Fruit fly (Drosophila melanogaster) whole organism, prepupa: ENCODE results near the gene Ssdp.

Source experiments
- Blimp-1 ChIP-seq: fragments of 200-800 bp; sonication (Bioruptor generic); optimal IDR thresholded peaks from 3 replicates; lab custom pipeline; 2017; ENCODE audit warnings: missing biosample characterization, missing genetic modification characterization, mild to moderate bottlenecking, moderate library complexity, missing genetic modification reagents
- CG10631 ChIP-seq: fragments of 200-800 bp; sonication (Bioruptor generic); optimal IDR thresholded peaks from 2 replicates; lab custom pipeline; 2016; ENCODE audit warnings: missing biosample characterization, missing genetic modification characterization
- CG10669 ChIP-seq: fragments of 200-800 bp; sonication (Bioruptor generic); optimal IDR thresholded peaks from 3 replicates; lab custom pipeline; 2018; ENCODE audit warnings: missing biosample characterization, mild to moderate bottlenecking, missing genetic modification characterization, moderate library complexity
- CG11294 ChIP-seq: fragments of 200-800 bp; sonication (Bioruptor generic); IDR thresholded peaks from 2 replicates; pipeline ENCODE4 v1.3.6; 2022; ENCODE audit warnings: missing biosample characterization, missing genetic modification characterization
- CG11762 ChIP-seq: fragments of 200-800 bp; sonication (Bioruptor generic); optimal IDR thresholded peaks from 3 replicates; lab custom pipeline; 2016; ENCODE audit warnings: missing biosample characterization, missing genetic modification characterization; ENCODE audit not compliant: insufficient read depth
- CG11902 ChIP-seq: fragments of 200-800 bp; sonication (Bioruptor generic); optimal IDR thresholded peaks from 3 replicates; lab custom pipeline; 2016; ENCODE audit warnings: missing biosample characterization, missing genetic modification characterization
- CG15336 ChIP-seq: fragments of 200-800 bp; sonication (Bioruptor generic); IDR thresholded peaks from 2 replicates; pipeline ENCODE4 v1.3.6; 2022; ENCODE audit warnings: missing biosample characterization, missing genetic modification characterization
- CG1621 ChIP-seq: fragments of 200-800 bp; sonication (Bioruptor generic); optimal IDR thresholded peaks from 3 replicates; lab custom pipeline; 2018; ENCODE audit warnings: missing biosample characterization, mild to moderate bottlenecking, missing genetic modification characterization
- CG16779 ChIP-seq: fragments of 200-800 bp; sonication (Bioruptor generic); optimal IDR thresholded peaks from 3 replicates; lab custom pipeline; 2017; ENCODE audit warnings: missing biosample characterization, mild to moderate bottlenecking, missing genetic modification characterization
- CG3032 ChIP-seq: fragments of 200-800 bp; optimal IDR thresholded peaks from 2 replicates; lab custom pipeline; 2019; ENCODE audit warnings: missing biosample characterization, mild to moderate bottlenecking, missing genetic modification characterization, moderate library complexity
- CG31627 ChIP-seq: fragments of 200-800 bp; sonication (Bioruptor generic); optimal IDR thresholded peaks from 3 replicates; lab custom pipeline; 2016; ENCODE audit warnings: missing biosample characterization, missing genetic modification characterization
- CG32006 ChIP-seq: fragments of 200-800 bp; sonication (Bioruptor generic); optimal IDR thresholded peaks from 3 replicates; lab custom pipeline; 2017; ENCODE audit warnings: missing biosample characterization, mild to moderate bottlenecking, missing genetic modification characterization
- CG34406 ChIP-seq: fragments of 200-800 bp; sonication (Bioruptor generic); optimal IDR thresholded peaks from 3 replicates; lab custom pipeline; 2016; ENCODE audit warnings: missing biosample characterization, missing genetic modification characterization
- CG3919 ChIP-seq: fragments of 200-800 bp; sonication (Bioruptor generic); optimal IDR thresholded peaks from 3 replicates; lab custom pipeline; 2016; ENCODE audit warnings: missing biosample characterization, missing genetic modification characterization
- CG4318 ChIP-seq: fragments of 200-800 bp; sonication (Bioruptor generic); optimal IDR thresholded peaks from 3 replicates; lab custom pipeline; 2017; ENCODE audit warnings: missing biosample characterization, mild to moderate bottlenecking, missing genetic modification characterization
- CG6163 ChIP-seq: fragments of 200-800 bp; sonication (Bioruptor generic); IDR thresholded peaks from 3 replicates; pipeline ENCODE4 v1.3.6; 2022; ENCODE audit warnings: missing biosample characterization, missing genetic modification characterization
- CG6276 ChIP-seq: fragments of 200-800 bp; sonication (Bioruptor generic); optimal IDR thresholded peaks from 2 replicates; lab custom pipeline; 2017; ENCODE audit warnings: missing biosample characterization, mild to moderate bottlenecking, missing genetic modification characterization
- CG6792 ChIP-seq: fragments of 200-800 bp; sonication (Bioruptor generic); optimal IDR thresholded peaks from 3 replicates; lab custom pipeline; 2016; ENCODE audit warnings: missing biosample characterization, missing genetic modification characterization
- CG6808 ChIP-seq: fragments of 200-800 bp; sonication (Bioruptor generic); optimal IDR thresholded peaks from 3 replicates; lab custom pipeline; 2017; ENCODE audit warnings: missing biosample characterization, missing genetic modification characterization, mild to moderate bottlenecking, moderate library complexity, missing genetic modification reagents
- CG6854 ChIP-seq: fragments of 200-800 bp; sonication (Bioruptor generic); optimal IDR thresholded peaks from 2 replicates; lab custom pipeline; 2017; ENCODE audit warnings: missing biosample characterization, mild to moderate bottlenecking, missing genetic modification characterization
- CG7368 ChIP-seq: fragments of 200-800 bp; sonication (Bioruptor generic); optimal IDR thresholded peaks from 3 replicates; lab custom pipeline; 2016; ENCODE audit warnings: missing biosample characterization, missing genetic modification characterization
- CG8319 ChIP-seq: fragments of 200-800 bp; sonication (Bioruptor generic); optimal IDR thresholded peaks from 3 replicates; lab custom pipeline; 2016; ENCODE audit warnings: missing biosample characterization, missing genetic modification characterization
- CG9139 ChIP-seq: fragments of 200-800 bp; sonication (Bioruptor generic); optimal IDR thresholded peaks from 3 replicates; lab custom pipeline; 2017; ENCODE audit warnings: missing biosample characterization, mild to moderate bottlenecking, missing genetic modification characterization
- Eip75B ChIP-seq: fragments of 200-800 bp; sonication (Bioruptor generic); optimal IDR thresholded peaks from 3 replicates; lab custom pipeline; 2016; ENCODE audit warnings: missing biosample characterization, missing genetic modification characterization
- Eip93F ChIP-seq: fragments of 200-800 bp; sonication (Bioruptor generic); optimal IDR thresholded peaks from 2 replicates; lab custom pipeline; 2016; ENCODE audit warnings: missing biosample characterization, mild to moderate bottlenecking, missing genetic modification characterization
- Ets21C ChIP-seq: fragments of 200-800 bp; sonication (Bioruptor generic); optimal IDR thresholded peaks from 3 replicates; lab custom pipeline; 2016; ENCODE audit warnings: missing biosample characterization, missing genetic modification characterization
- Ets96B ChIP-seq: fragments of 200-800 bp; optimal IDR thresholded peaks from 2 replicates; lab custom pipeline; 2019; ENCODE audit warnings: missing biosample characterization, mild to moderate bottlenecking, missing genetic modification characterization, moderate library complexity
- Gug ChIP-seq: fragments of 200-800 bp; sonication (Bioruptor generic); IDR thresholded peaks from 2 replicates; pipeline ENCODE4 v1.3.6; 2022; ENCODE audit warnings: missing biosample characterization, missing genetic modification characterization
- Hr38 ChIP-seq: sonication (Bioruptor generic); optimal IDR thresholded peaks from 2 replicates; lab custom pipeline; 2016; ENCODE audit warnings: missing biosample characterization, missing genetic modification characterization
- Hr39 ChIP-seq: fragments of 200-800 bp; sonication (Bioruptor generic); optimal IDR thresholded peaks from 2 replicates; lab custom pipeline; 2016; ENCODE audit warnings: missing biosample characterization, missing genetic modification characterization
- Lpt ChIP-seq: fragments of 200-800 bp; sonication (Bioruptor generic); optimal IDR thresholded peaks from 3 replicates; lab custom pipeline; 2016; ENCODE audit warnings: missing biosample characterization, missing genetic modification characterization
- Met ChIP-seq: fragments of 200-800 bp; sonication (Bioruptor generic); optimal IDR thresholded peaks from 3 replicates; lab custom pipeline; 2016; ENCODE audit warnings: missing biosample characterization, missing genetic modification characterization
- OdsH ChIP-seq: fragments of 200-800 bp; sonication (Bioruptor generic); optimal IDR thresholded peaks from 3 replicates; lab custom pipeline; 2016; ENCODE audit warnings: missing biosample characterization, missing genetic modification characterization
- Smox ChIP-seq: fragments of 200-800 bp; sonication (Bioruptor generic); optimal IDR thresholded peaks from 3 replicates; lab custom pipeline; 2016; ENCODE audit warnings: missing biosample characterization, missing genetic modification characterization
- Sox102F ChIP-seq: fragments of 200-800 bp; sonication (Bioruptor generic); optimal IDR thresholded peaks from 2 replicates; lab custom pipeline; 2016; ENCODE audit warnings: missing biosample characterization, mild to moderate bottlenecking, missing genetic modification characterization
- Sox14 ChIP-seq: fragments of 200-800 bp; sonication (Bioruptor generic); optimal IDR thresholded peaks from 3 replicates; lab custom pipeline; 2016; ENCODE audit warnings: missing biosample characterization, missing genetic modification characterization
- achi ChIP-seq: fragments of 200-800 bp; sonication (Bioruptor generic); optimal IDR thresholded peaks from 3 replicates; lab custom pipeline; 2016; ENCODE audit warnings: missing biosample characterization, missing genetic modification characterization
- acj6 ChIP-seq: fragments of 200-800 bp; sonication (Bioruptor generic); optimal IDR thresholded peaks from 3 replicates; lab custom pipeline; 2016; ENCODE audit warnings: missing biosample characterization, missing genetic modification characterization
- cyc ChIP-seq: fragments of 200-800 bp; sonication (Bioruptor generic); optimal IDR thresholded peaks from 3 replicates; lab custom pipeline; 2016; ENCODE audit warnings: missing biosample characterization, missing genetic modification characterization
- dac ChIP-seq: fragments of 200-800 bp; sonication (Bioruptor generic); optimal IDR thresholded peaks from 2 replicates; lab custom pipeline; 2017; ENCODE audit warnings: missing biosample characterization, mild to moderate bottlenecking, missing genetic modification characterization
- dsx ChIP-seq: fragments of 200-800 bp; optimal IDR thresholded peaks from 3 replicates; lab custom pipeline; 2019; ENCODE audit warnings: missing biosample characterization, mild to moderate bottlenecking, missing genetic modification characterization, moderate library complexity; ENCODE audit not compliant: poor library complexity, severe bottlenecking
- lz ChIP-seq: fragments of 200-800 bp; sonication (Bioruptor generic); optimal IDR thresholded peaks from 3 replicates; lab custom pipeline; 2016; ENCODE audit warnings: missing biosample characterization, missing genetic modification characterization
- pdm3 ChIP-seq: fragments of 200-800 bp; sonication (Bioruptor generic); optimal IDR thresholded peaks from 3 replicates; lab custom pipeline; 2016; ENCODE audit warnings: missing biosample characterization, missing genetic modification characterization
- salr ChIP-seq, 2 experiments: fragments of 200-800 bp; sonication (Bioruptor generic); optimal IDR thresholded peaks; 3 replicates each; lab custom pipeline; 2016 to 2018; ENCODE audit warnings: missing biosample characterization in 2 of 2, missing genetic modification characterization in 2 of 2, mild to moderate bottlenecking in 1 of 2
- spab ChIP-seq: fragments of 200-800 bp; sonication (Bioruptor generic); optimal IDR thresholded peaks from 2 replicates; lab custom pipeline; 2017; ENCODE audit warnings: missing biosample characterization, mild to moderate bottlenecking, missing genetic modification characterization, missing genetic modification reagents
- ss ChIP-seq, 2 experiments: fragments of 200-800 bp; sonication (Bioruptor generic); optimal IDR thresholded peaks; 2 replicates in 1 of 2; 3 replicates in 1 of 2; lab custom pipeline; 2017 to 2018; ENCODE audit warnings: mild to moderate bottlenecking in 2 of 2, missing biosample characterization in 2 of 2, missing genetic modification characterization in 2 of 2, moderate library complexity in 1 of 2
- svp ChIP-seq: fragments of 200-800 bp; sonication (Bioruptor generic); peaks from one replicate; lab custom pipeline; 2016; ENCODE audit warnings: missing biosample characterization, missing genetic modification characterization
- topi ChIP-seq: fragments of 200-800 bp; sonication (Bioruptor generic); optimal IDR thresholded peaks from 3 replicates; lab custom pipeline; 2016; ENCODE audit warnings: missing biosample characterization, missing genetic modification characterization
- vri ChIP-seq: fragments of 200-800 bp; sonication (Bioruptor generic); optimal IDR thresholded peaks from 3 replicates; lab custom pipeline; 2016; ENCODE audit warnings: missing biosample characterization, mild to moderate bottlenecking, missing genetic modification characterization

Ssdp gene

DNA sequence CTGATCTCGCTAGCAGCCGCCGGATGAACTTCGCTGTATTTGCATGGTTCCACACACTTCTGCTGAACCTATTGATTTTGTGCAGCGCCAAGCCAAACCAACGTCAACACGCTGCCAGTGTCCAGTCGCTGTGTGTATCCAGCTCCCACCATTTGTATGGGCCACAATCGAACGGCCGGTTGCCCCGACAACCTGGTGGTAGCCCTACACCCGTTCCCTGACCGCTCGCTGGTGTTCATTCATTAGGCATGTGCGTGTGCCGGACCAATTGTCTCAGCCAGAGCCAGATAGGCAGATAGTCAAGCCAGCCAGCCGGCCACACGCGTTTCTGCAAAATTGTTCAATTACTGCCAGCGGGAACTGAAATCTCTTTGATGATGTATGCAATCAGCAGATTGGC, 7.5 kb downstream of the Ssdp start, which contains the start of gene CG14313:
Gene CG14313, minus strand, starts transcription at position 101 of the 400 bp plus-strand sequence.
- TF ChIP-seq Smox (GFP tag; lab: Kevin White, UChicago) (no peak), ss (GFP tag; optimal IDR thresholded peaks at IDR 0.05; lab: Kevin White, UChicago) (peak in 1 of 2 experiments; percentile 55)

DNA sequence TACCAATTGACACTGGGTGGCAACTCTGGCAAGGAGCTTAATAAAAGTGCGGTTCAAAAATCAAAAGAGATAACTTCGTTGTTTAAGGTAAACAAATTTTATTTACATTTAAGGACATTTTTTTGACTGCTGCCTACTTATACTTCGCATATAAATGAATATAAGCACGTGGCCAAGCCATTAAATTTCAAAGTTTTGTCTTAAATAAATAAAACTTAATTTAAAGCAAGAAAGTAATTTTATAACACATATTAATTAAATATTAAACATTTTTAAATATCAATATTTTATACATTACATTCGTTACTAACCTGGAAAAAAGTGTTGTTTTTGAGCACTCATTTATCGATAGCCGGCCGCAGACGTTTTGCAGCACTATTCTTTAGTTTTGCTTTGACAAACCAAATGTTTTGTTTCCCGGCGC, 10.7 kb downstream of the Ssdp start, which contains the start of the genes CG12321 and MED17:
Gene CG12321, minus strand, starts transcription at position 6 of the 424 bp plus-strand sequence.
Gene MED17, plus strand, starts transcription at position 371 of the 424 bp plus-strand sequence.
- no peak for TF ChIP-seq spab
- TF ChIP-seq CG8319, result peak; percentile 75
- TF ChIP-seq Met (GFP tag; lab: Kevin White, UChicago), result peak; percentile 82
- TF ChIP-seq CG4318 (GFP tag; lab: Kevin White, UChicago), result peak; percentile 88
- peak; percentile 88 for TF ChIP-seq CG3919 (GFP tag; lab: Kevin White, UChicago)
- peak; percentile 80 for TF ChIP-seq Ets96B
- TF ChIP-seq CG9139 (GFP tag; lab: Kevin White, UChicago), result peak; percentile 6
- peak; percentile 93 for TF ChIP-seq acj6 (GFP tag; lab: Kevin White, UChicago)
- TF ChIP-seq pdm3 (GFP tag; lab: Kevin White, UChicago), result peak; percentile 80
- TF ChIP-seq CG6854 (GFP tag; lab: Kevin White, UChicago), result peak; percentile 37
- TF ChIP-seq CG31627, result peak; percentile 83
- TF ChIP-seq salr (GFP tag; optimal IDR thresholded peaks at IDR 0.05; lab: Kevin White, UChicago), result peak; percentile 43 to 89
- peak; percentile 77 for TF ChIP-seq topi (GFP tag; lab: Kevin White, UChicago)
- no peak for TF ChIP-seq vri (GFP tag; lab: Kevin White, UChicago)
- TF ChIP-seq dac (GFP tag; lab: Kevin White, UChicago), result peak; percentile 57
- TF ChIP-seq CG10669 (GFP tag; lab: Kevin White, UChicago), result peak; percentile 78
- peak; percentile 54 for TF ChIP-seq CG1621
- peak; percentile 84 for TF ChIP-seq CG3032
- TF ChIP-seq ss (GFP tag; optimal IDR thresholded peaks at IDR 0.05; lab: Kevin White, UChicago), result no peak
- TF ChIP-seq CG6163 (GFP tag; lab: Robert Waterston, UW), result peak; percentile 77
- peak; percentile 82 for TF ChIP-seq CG11902
- peak; percentile 59 for TF ChIP-seq dsx (GFP tag; lab: Kevin White, UChicago)
- peak; percentile 79 for TF ChIP-seq Lpt (GFP tag; lab: Kevin White, UChicago)
- peak; percentile 72 for TF ChIP-seq lz
- no peak for TF ChIP-seq Sox102F (GFP tag; lab: Kevin White, UChicago)
- peak; percentile 77 for TF ChIP-seq Blimp-1 (GFP tag; lab: Kevin White, UChicago)
- TF ChIP-seq CG10631 (GFP tag; lab: Kevin White, UChicago), result peak; percentile 90
- peak; percentile 72; the same call in 1 of the 2 replicates for TF ChIP-seq CG11294 (GFP tag; lab: Robert Waterston, UW)
- no peak for TF ChIP-seq CG6808 (GFP tag; lab: Kevin White, UChicago)
- peak; percentile 64 for TF ChIP-seq CG6792 (GFP tag; lab: Kevin White, UChicago)
- TF ChIP-seq CG6276 (GFP tag; lab: Kevin White, UChicago), result no peak
- no peak for TF ChIP-seq Smox (GFP tag; lab: Kevin White, UChicago)
- peak; percentile 87 for TF ChIP-seq CG34406 (GFP tag; lab: Kevin White, UChicago)
- TF ChIP-seq Hr39 (GFP tag; lab: Kevin White, UChicago), result peak; percentile 78
- peak; percentile 81 for TF ChIP-seq Sox14
- no peak for TF ChIP-seq Eip93F (GFP tag; lab: Kevin White, UChicago)
- TF ChIP-seq OdsH (GFP tag; lab: Kevin White, UChicago), result peak; percentile 92
- TF ChIP-seq CG16779 (tag; lab: Kevin White, UChicago), result no peak
- TF ChIP-seq Ets21C (GFP tag; lab: Kevin White, UChicago), result peak; percentile 65
- TF ChIP-seq Hr38, result no peak
- TF ChIP-seq Gug (GFP tag; lab: Robert Waterston, UW), result peak; percentile 79
- no peak for TF ChIP-seq Eip75B (GFP tag; lab: Kevin White, UChicago)
- peak; percentile 82 for TF ChIP-seq CG15336 (GFP tag; lab: Robert Waterston, UW)
- TF ChIP-seq CG7368 (GFP tag; lab: Kevin White, UChicago), result peak; percentile 80
- peak; percentile 75 for TF ChIP-seq CG11762
- peak; percentile 88 for TF ChIP-seq achi (GFP tag; lab: Kevin White, UChicago)
- TF ChIP-seq svp (GFP tag; lab: Kevin White, UChicago), result no peak
- peak; percentile 92 for TF ChIP-seq CG32006 (GFP tag; lab: Kevin White, UChicago)
- TF ChIP-seq cyc (GFP tag; lab: Kevin White, UChicago), result peak; percentile 80
